Fruit fly (Drosophila melanogaster) Kc167 (cell line): ENCODE results near the gene Rpt6R.

Experiments used
- Myc ChIP-seq: fragments of >200 bp; optimal IDR thresholded peaks from 2 replicates; lab custom pipeline; 2017; ENCODE audit warnings: missing external identifiers
- Sin3A ChIP-seq: fragments of >200 bp; optimal IDR thresholded peaks from 2 replicates; lab custom pipeline; 2018; ENCODE audit warnings: missing external identifiers
- h ChIP-seq: fragments of >200 bp; optimal IDR thresholded peaks from 3 replicates; lab custom pipeline; 2018; ENCODE audit warnings: missing external identifiers
- insv ChIP-seq: fragments of >200 bp; optimal IDR thresholded peaks from 3 replicates; lab custom pipeline; 2018; ENCODE audit warnings: missing external identifiers
- psq ChIP-seq: fragments of >200 bp; optimal IDR thresholded peaks from 2 replicates; lab custom pipeline; 2017; ENCODE audit warnings: missing external identifiers
- ttk ChIP-seq: sonication (Bioruptor generic); optimal IDR thresholded peaks from 2 replicates; lab custom pipeline; 2017; ENCODE audit warnings: missing external identifiers

DNA sequence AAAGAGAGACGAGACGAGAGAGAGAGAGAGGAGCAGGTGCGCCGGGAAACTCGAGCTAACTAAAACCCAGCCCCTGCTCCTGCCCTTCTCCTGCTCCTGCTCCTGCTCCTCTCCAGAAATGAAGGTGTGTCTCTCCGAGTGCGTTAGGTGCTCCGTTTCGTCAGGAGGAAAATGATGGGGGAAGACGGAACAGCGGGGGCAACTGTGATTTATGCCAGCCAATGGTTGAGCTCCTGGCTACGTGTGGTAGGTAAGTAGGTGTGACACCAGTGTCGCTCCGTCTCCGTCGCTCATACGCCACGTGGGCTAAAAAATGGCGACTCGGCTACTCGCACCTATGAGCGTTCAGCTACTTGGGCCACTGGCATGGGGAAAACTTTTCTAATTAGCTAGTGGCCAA, 34.0 kb upstream of the Rpt6R start:
- no peak for TF ChIP-seq h (lab: Kevin White, UChicago)
- TF ChIP-seq Sin3A: no peak
- TF ChIP-seq psq (lab: Kevin White, UChicago): no peak
- no peak for TF ChIP-seq Myc (lab: Kevin White, UChicago)
- no peak for TF ChIP-seq insv
- no peak for TF ChIP-seq ttk (lab: Kevin White, UChicago)
